Fruit fly (Drosophila melanogaster): ENCODE measurements around the gene Grx1.

Grx1 gene

dm6 chr3L:18869035-18869826, at the start of gene Grx1 (continued):
- TF ChIP-seq Asciz (GFP tag; optimal IDR thresholded peaks at IDR 0.05) (peak; percentile 50), CG13123 (GFP tag; optimal IDR thresholded peaks at IDR 0.05) (peak; percentile 21), p53 (GFP tag; optimal IDR thresholded peaks at IDR 0.05) (no peak), CG18011 (GFP tag; optimal IDR thresholded peaks at IDR 0.05) (peak; percentile 39), CG15696 (tag; optimal IDR thresholded peaks at IDR 0.05) (peak; percentile 29), CG34224 (GFP tag; IDR thresholded peaks at IDR 0.05; ENCODE audit: partially characterized antibody) (peak; percentile 7; the same call in 1 of the 3 replicates), CG12769 (tag; optimal IDR thresholded peaks at IDR 0.05) (peak; percentile 6), H2.0 (GFP tag; IDR thresholded peaks at IDR 0.05) (0 out of 2 replicates have a peak, but pooled peaks have one; percentile 20), Hr39 (optimal IDR thresholded peaks at IDR 0.05) (no peak), CG11456 (GFP tag; IDR thresholded peaks at IDR 0.05) (0 out of 3 replicates have a peak, but pooled peaks have one; percentile 8), CG8944 (GFP tag; optimal IDR thresholded peaks at IDR 0.05) (peak; percentile 4), nerfin-2 (GFP tag; IDR thresholded peaks at IDR 0.05; ENCODE audit: partially characterized antibody) (no peak), CG10147 (GFP tag; optimal IDR thresholded peaks at IDR 0.05) (peak; percentile 38), pum (GFP tag; optimal IDR thresholded peaks at IDR 0.05) (peak; percentile 7), trem (tag; optimal IDR thresholded peaks at IDR 0.05) (peak; percentile 59), Hand (GFP tag; optimal IDR thresholded peaks at IDR 0.05) (no peak), stwl (tag; optimal IDR thresholded peaks at IDR 0.05) (peak; percentile 75), CG17612 (GFP tag; IDR thresholded peaks at IDR 0.05) (no peak), unpg (GFP tag; optimal IDR thresholded peaks at IDR 0.05) (peak; percentile 71), bigmax (GFP tag; optimal IDR thresholded peaks at IDR 0.05) (no peak), slbo (GFP tag; IDR thresholded peaks at IDR 0.05) (peak; percentile 54; the same call in 1 of the 2 replicates), CG31441 (GFP tag; IDR thresholded peaks at IDR 0.05) (peak; percentile 61), exex (tag; optimal IDR thresholded peaks at IDR 0.05) (peak; percentile 58), rib (GFP tag; IDR thresholded peaks at IDR 0.05) (no peak), CG17568 (GFP tag; optimal IDR thresholded peaks at IDR 0.05) (peak; percentile 60), CG34376 (GFP tag; optimal IDR thresholded peaks at IDR 0.05) (peak; percentile 58), CG9817 (tag; optimal IDR thresholded peaks at IDR 0.05) (peak; percentile 48), H15 (GFP tag; IDR thresholded peaks at IDR 0.05) (no peak), az2 (GFP tag; optimal IDR thresholded peaks at IDR 0.05) (peak; percentile 69), C15 (GFP tag; IDR thresholded peaks at IDR 0.05) (no peak), CG3281 (GFP tag; optimal IDR thresholded peaks at IDR 0.05) (peak; percentile 55), Dp (GFP tag; optimal IDR thresholded peaks at IDR 0.05) (peak; percentile 18), sob (GFP tag; IDR thresholded peaks at IDR 0.05) (peak; percentile 33; the same call in 1 of the 2 replicates), CG30020 (tag; optimal IDR thresholded peaks at IDR 0.05) (peak; percentile 61), Atf3 (GFP tag; optimal IDR thresholded peaks at IDR 0.05) (peak; percentile 8), Med (GFP tag) (peak; percentile 83), CG4360 (GFP tag; IDR thresholded peaks at IDR 0.05) (no peak), Myb (GFP tag; optimal IDR thresholded peaks at IDR 0.05) (peak; percentile 21), BEAF-32 (GFP tag; optimal IDR thresholded peaks at IDR 0.05) (peak; percentile 23), fd3F (GFP tag; optimal IDR thresholded peaks at IDR 0.05) (peak; percentile 58), CG2875 (GFP tag; optimal IDR thresholded peaks at IDR 0.05) (no peak), CG16863 (GFP tag; optimal IDR thresholded peaks at IDR 0.05) (peak; percentile 27), CG4424 (GFP tag; optimal IDR thresholded peaks at IDR 0.05) (peak; percentile 69), sens (GFP tag) (peak; percentile 95), CG9797 (GFP tag; optimal IDR thresholded peaks at IDR 0.05) (no peak), CG6683 (GFP tag; optimal IDR thresholded peaks at IDR 0.05) (no peak), CG17361 (GFP tag; IDR thresholded peaks at IDR 0.05) (peak; percentile 71; the same call in 2 of the 3 replicates), Xbp1 (GFP tag; optimal IDR thresholded peaks at IDR 0.05) (peak; percentile 68), CG32532 (GFP tag; IDR thresholded peaks at IDR 0.05) (peak; percentile 45; the same call in 1 of the 2 replicates)
